Worm (Caenorhabditis elegans) whole organism, young adult: ENCODE results near the gene srh-19.

Experiments used
- B0019.2 ChIP-seq: fragments of 200-800 bp; sonication (Bioruptor generic); conservative IDR thresholded peaks from 2 replicates; pipeline ENCODE4 v1.3.6; 2022; ENCODE audit warnings: missing genetic modification reagents, missing genetic modification characterization, missing compliant biosample characterization
- B0336.3 ChIP-seq: fragments of 200-800 bp; sonication (Bioruptor generic); IDR thresholded peaks from 2 replicates; pipeline ENCODE4 v1.3.6; 2022; ENCODE audit warnings: missing genetic modification characterization, missing compliant biosample characterization
- F22D6.2 ChIP-seq: sonication (generic microtip); optimal IDR thresholded peaks from 2 replicates; lab custom pipeline; 2016; ENCODE audit warnings: mild to moderate bottlenecking, missing genetic modification characterization, missing compliant biosample characterization
- F23B12.7 ChIP-seq: sonication (generic microtip); optimal IDR thresholded peaks from 2 replicates; lab custom pipeline; 2017; ENCODE audit warnings: missing genetic modification characterization, mild to moderate bottlenecking, missing compliant biosample characterization, antibody characterized with exemption, moderate library complexity; ENCODE audit not compliant: insufficient read depth
- F37B4.10 ChIP-seq: fragments of 200-800 bp; sonication (Bioruptor generic); IDR thresholded peaks from 2 replicates; pipeline ENCODE4 v1.3.6; 2022; ENCODE audit warnings: missing genetic modification characterization, missing compliant biosample characterization
- F49E8.2 ChIP-seq: sonication (generic microtip); optimal IDR thresholded peaks from 3 replicates; lab custom pipeline; 2017; ENCODE audit warnings: missing genetic modification characterization, mild to moderate bottlenecking, missing compliant biosample characterization, antibody characterized with exemption, moderate library complexity; ENCODE audit not compliant: insufficient read depth
- F52B5.7 ChIP-seq: sonication (generic microtip); optimal IDR thresholded peaks from 2 replicates; lab custom pipeline; 2016; ENCODE audit warnings: mild to moderate bottlenecking, missing genetic modification characterization, missing compliant biosample characterization
- K11D2.4 ChIP-seq: fragments of 200-800 bp; sonication (Bioruptor generic); IDR thresholded peaks from 2 replicates; pipeline ENCODE4 v1.3.6; 2022; ENCODE audit warnings: missing genetic modification reagents, missing genetic modification characterization, missing compliant biosample characterization
- K12H6.12 ChIP-seq: fragments of 200-800 bp; sonication (Bioruptor generic); optimal IDR thresholded peaks from 2 replicates; lab custom pipeline; 2018; ENCODE audit warnings: mild to moderate bottlenecking, missing genetic modification characterization, missing compliant biosample characterization
- Y53G8AR.9 ChIP-seq: fragments of 200-800 bp; sonication (Bioruptor generic); conservative IDR thresholded peaks from 2 replicates; pipeline ENCODE4 v1.3.6; 2022; ENCODE audit warnings: missing genetic modification reagents, missing genetic modification characterization, missing compliant biosample characterization
- Y67H2A.10 ChIP-seq: fragments of 200-800 bp; sonication (Bioruptor generic); conservative IDR thresholded peaks from 2 replicates; pipeline ENCODE4 v1.3.6; 2022; ENCODE audit warnings: missing genetic modification reagents, missing genetic modification characterization, missing compliant biosample characterization
- Y79H2A.3 ChIP-seq: fragments of 200-800 bp; sonication (Bioruptor generic); conservative IDR thresholded peaks from 2 replicates; pipeline ENCODE4 v1.3.6; 2022; ENCODE audit warnings: missing genetic modification reagents, missing genetic modification characterization, missing compliant biosample characterization
- Y95B8A.8 ChIP-seq: fragments of 200-800 bp; sonication (Bioruptor generic); IDR thresholded peaks from 2 replicates; pipeline ENCODE4 v1.3.6; 2022; ENCODE audit warnings: missing genetic modification reagents, missing genetic modification characterization, missing compliant biosample characterization
- ZK185.1 ChIP-seq: sonication (generic microtip); optimal IDR thresholded peaks from 2 replicates; lab custom pipeline; 2016; ENCODE audit warnings: mild to moderate bottlenecking, missing genetic modification characterization, missing compliant biosample characterization; ENCODE audit not compliant: poor library complexity, severe bottlenecking
- aptf-2 ChIP-seq: fragments of 200-800 bp; sonication (Bioruptor generic); conservative IDR thresholded peaks from 2 replicates; pipeline ENCODE4 v1.3.6; 2022; ENCODE audit warnings: missing genetic modification reagents, missing genetic modification characterization, missing compliant biosample characterization
- atf-7 ChIP-seq: sonication (generic microtip); optimal IDR thresholded peaks from 2 replicates; lab custom pipeline; 2017; ENCODE audit warnings: mild to moderate bottlenecking, missing genetic modification characterization, missing compliant biosample characterization
- attf-3 ChIP-seq: fragments of 200-800 bp; sonication (Bioruptor generic); conservative IDR thresholded peaks from 2 replicates; pipeline ENCODE4 v1.3.6; 2022; ENCODE audit warnings: missing genetic modification reagents, missing genetic modification characterization, missing compliant biosample characterization
- attf-5 ChIP-seq: fragments of 200-800 bp; sonication (Bioruptor generic); optimal IDR thresholded peaks from 2 replicates; lab custom pipeline; 2018; ENCODE audit warnings: mild to moderate bottlenecking, missing genetic modification characterization, missing compliant biosample characterization
- attf-6 ChIP-seq: fragments of 200-800 bp; sonication (Bioruptor generic); IDR thresholded peaks from 2 replicates; pipeline ENCODE4 v1.3.6; 2022; ENCODE audit warnings: missing genetic modification reagents, missing genetic modification characterization, missing compliant biosample characterization
- bed-1 ChIP-seq: fragments of 200-800 bp; sonication (Bioruptor generic); IDR thresholded peaks from 2 replicates; pipeline ENCODE4 v1.3.6; 2022; ENCODE audit warnings: missing genetic modification reagents, missing genetic modification characterization, missing compliant biosample characterization
- cebp-1 ChIP-seq, 2 experiments: fragments of 200-800 bp in 1 of 2; sonication (Bioruptor generic) in 1 of 2; sonication (generic microtip) in 1 of 2; IDR thresholded peaks in 1 of 2; optimal IDR thresholded peaks in 1 of 2; 2 replicates each; pipeline versions ENCODE4 v1.3.6 to Lab custom; 2017 to 2022; ENCODE audit warnings: missing compliant biosample characterization in 2 of 2, missing genetic modification characterization in 2 of 2, mild to moderate bottlenecking in 1 of 2, missing genetic modification reagents in 1 of 2, moderate library complexity in 1 of 2
- ceh-100 ChIP-seq: fragments of 200-800 bp; sonication (Bioruptor generic); IDR thresholded peaks from 2 replicates; pipeline ENCODE4 v1.3.6; 2022; ENCODE audit warnings: missing genetic modification reagents, missing genetic modification characterization, missing compliant biosample characterization
- ceh-40 ChIP-seq: fragments of 200-800 bp; sonication (Bioruptor generic); IDR thresholded peaks from 2 replicates; pipeline ENCODE4 v1.3.6; 2022; ENCODE audit warnings: missing genetic modification characterization, missing compliant biosample characterization
- ceh-91 ChIP-seq: fragments of 200-800 bp; sonication (Bioruptor generic); IDR thresholded peaks from 2 replicates; pipeline ENCODE4 v1.3.6; 2022; ENCODE audit warnings: missing genetic modification reagents, missing genetic modification characterization, missing compliant biosample characterization
- ets-4 ChIP-seq: fragments of 200-800 bp; sonication (Bioruptor generic); optimal IDR thresholded peaks from 2 replicates; lab custom pipeline; 2018; ENCODE audit warnings: mild to moderate bottlenecking, missing genetic modification characterization, missing compliant biosample characterization
- fkh-3 ChIP-seq: sonication (generic microtip); optimal IDR thresholded peaks from 2 replicates; lab custom pipeline; 2016; ENCODE audit warnings: mild to moderate bottlenecking, missing genetic modification characterization, missing compliant biosample characterization
- hmg-1.2 ChIP-seq: fragments of 200-800 bp; sonication (Bioruptor generic); IDR thresholded peaks from 2 replicates; pipeline ENCODE4 v1.3.6; 2022; ENCODE audit warnings: missing genetic modification reagents, missing genetic modification characterization, missing compliant biosample characterization
- let-607 ChIP-seq, 2 experiments: fragments of 200-800 bp in 1 of 2; sonication (Bioruptor generic) in 1 of 2; sonication (generic microtip) in 1 of 2; optimal IDR thresholded peaks; 2 replicates each; lab custom pipeline; 2016 to 2018; ENCODE audit warnings: mild to moderate bottlenecking in 2 of 2, missing compliant biosample characterization in 2 of 2, missing genetic modification characterization in 2 of 2, moderate library complexity in 2 of 2, missing genotype in 1 of 2
- lin-35 ChIP-seq, 3 experiments: fragments of 150-350 bp in 2 of 3; sonication (generic microtip) in 1 of 3; optimal IDR thresholded peaks; 2 replicates each; lab custom pipeline; 2014 to 2018; ENCODE audit warnings: missing biosample characterization in 3 of 3, missing genetic modification characterization in 3 of 3, missing genetic modification reagents in 3 of 3
- madf-3 ChIP-seq: fragments of 200-800 bp; sonication (Bioruptor generic); IDR thresholded peaks from 2 replicates; pipeline ENCODE4 v1.3.6; 2022; ENCODE audit warnings: missing genetic modification reagents, missing genetic modification characterization, missing compliant biosample characterization
- mcd-1 ChIP-seq: fragments of 200-800 bp; sonication (Bioruptor generic); IDR thresholded peaks from 2 replicates; pipeline ENCODE4 v1.3.6; 2022; ENCODE audit warnings: missing genetic modification reagents, missing genetic modification characterization, missing compliant biosample characterization
- nfya-2 ChIP-seq: fragments of 200-800 bp; sonication (Bioruptor generic); IDR thresholded peaks from 2 replicates; pipeline ENCODE4 v1.3.6; 2022; ENCODE audit warnings: missing genetic modification reagents, missing genetic modification characterization, missing compliant biosample characterization
- nhr-27 ChIP-seq: fragments of 200-800 bp; sonication (Bioruptor generic); optimal IDR thresholded peaks from 2 replicates; lab custom pipeline; 2018; ENCODE audit warnings: mild to moderate bottlenecking, missing genetic modification characterization, moderate library complexity, missing compliant biosample characterization
- nhr-80 ChIP-seq: sonication (generic microtip); optimal IDR thresholded peaks from 2 replicates; lab custom pipeline; 2016; ENCODE audit warnings: missing genetic modification characterization, missing compliant biosample characterization
- nhr-90 ChIP-seq: sonication (generic microtip); optimal IDR thresholded peaks from 2 replicates; lab custom pipeline; 2016; ENCODE audit warnings: missing genotype, mild to moderate bottlenecking, missing genetic modification characterization, missing compliant biosample characterization
- pbrm-1 ChIP-seq: fragments of 200-800 bp; sonication (Bioruptor generic); IDR thresholded peaks from 2 replicates; pipeline ENCODE4 v1.3.6; 2022; ENCODE audit warnings: missing genetic modification reagents, missing genetic modification characterization, missing compliant biosample characterization
- snpc-1.1 ChIP-seq: sonication (generic microtip); optimal IDR thresholded peaks from 2 replicates; lab custom pipeline; 2017; ENCODE audit warnings: missing genetic modification characterization, mild to moderate bottlenecking, missing compliant biosample characterization, antibody characterized with exemption, moderate library complexity, missing genotype, missing genetic modification reagents; ENCODE audit not compliant: insufficient read depth
- somi-1 ChIP-seq: fragments of 200-800 bp; sonication (Bioruptor generic); optimal IDR thresholded peaks from 2 replicates; lab custom pipeline; 2018; ENCODE audit warnings: mild to moderate bottlenecking, missing genetic modification characterization, missing compliant biosample characterization
- tbp1 ChIP-seq: fragments of 200-800 bp; sonication (Bioruptor generic); optimal IDR thresholded peaks from 2 replicates; lab custom pipeline; 2018; ENCODE audit warnings: mild to moderate bottlenecking, missing genetic modification characterization, missing compliant biosample characterization
- unc-62 ChIP-seq: fragments of 150-350 bp; optimal IDR thresholded peaks from 2 replicates; lab custom pipeline; 2014; ENCODE audit warnings: missing biosample characterization, missing genetic modification reagents, missing genetic modification characterization
- zfh-2 ChIP-seq: fragments of 200-800 bp; sonication (Bioruptor generic); conservative IDR thresholded peaks from 2 replicates; pipeline ENCODE4 v1.3.6; 2022; ENCODE audit warnings: missing genetic modification reagents, missing genetic modification characterization, missing compliant biosample characterization

The srh-19 gene

ce11 chrX:1451816-1452602 is 39.1 kb downstream of the srh-19 start (continued):
- no peak for TF ChIP-seq fkh-3 (tag; lab: Kevin White, UChicago)
- no peak for TF ChIP-seq pbrm-1 (GFP tag; lab: Robert Waterston, UW)
- 0 out of 2 replicates have a peak, but pooled peaks have one; percentile 60 for TF ChIP-seq Y53G8AR.9 (GFP tag; lab: Robert Waterston, UW)

- no peak for TF ChIP-seq mcd-1
- TF ChIP-seq atf-7 (tag; lab: Kevin White, UChicago): peak; percentile 95
- TF ChIP-seq aptf-2 (GFP tag; lab: Robert Waterston, UW): no peak
These were observed 40.8 kb downstream of the srh-19 start, which contains the start of gene cebp-1 for ce11 chrX:1453770-1454169. Gene cebp-1, minus strand, starts transcription at chrX:1453868.

DNA sequence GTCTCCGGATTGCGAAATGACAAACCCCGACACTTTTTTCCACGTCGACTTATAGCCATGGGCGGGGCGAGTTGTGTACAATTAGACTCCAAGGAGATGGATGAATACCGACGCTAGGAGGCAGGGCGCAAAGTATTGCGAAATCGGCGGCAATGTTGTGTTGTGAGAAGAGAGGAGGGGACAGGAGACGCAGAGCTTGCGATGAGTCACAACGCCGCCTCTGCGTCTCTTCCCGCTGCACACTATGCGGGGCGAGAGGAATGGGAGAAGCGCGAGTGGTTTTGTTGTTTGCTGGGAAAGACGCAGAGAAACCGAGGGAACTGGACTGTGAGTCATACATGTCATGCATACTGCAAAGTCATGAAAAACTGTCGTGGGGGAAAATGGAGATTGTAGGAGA is 41.4 kb downstream of the srh-19 start:
- TF ChIP-seq ZK185.1 (tag; lab: Kevin White, UChicago) (peak; percentile 59), K11D2.4 (GFP tag; lab: Robert Waterston, UW) (peak; percentile 87), snpc-1.1 (tag; lab: Kevin White, UChicago) (no peak), nfya-2 (no peak), ceh-100 (GFP tag; lab: Robert Waterston, UW) (no peak), atf-7 (tag; lab: Kevin White, UChicago) (peak; percentile 86), ceh-91 (GFP tag; lab: Robert Waterston, UW) (0 out of 2 replicates have a peak, but pooled peaks have one; percentile 13), B0019.2 (no peak), tbp1 (peak; percentile 60), cebp-1 (GFP tag; IDR thresholded peaks at IDR 0.05; lab: Robert Waterston, UW) (peak; percentile 100), cebp-1 (tag; optimal IDR thresholded peaks at IDR 0.05; lab: Kevin White, UChicago) (no peak), attf-6 (GFP tag; lab: Robert Waterston, UW) (no peak), bed-1 (no peak), lin-35 (GFP tag; optimal IDR thresholded peaks at IDR 0.05; lab: Kevin White, UChicago) (peak in 1 of 3 experiments; percentile 69), nhr-27 (tag; lab: Kevin White, UChicago) (peak; percentile 30), mcd-1 (peak; percentile 77), F23B12.7 (tag; lab: Kevin White, UChicago) (peak; percentile 33), ceh-40 (GFP tag; lab: Robert Waterston, UW) (no peak), F22D6.2 (tag; lab: Kevin White, UChicago) (peak; percentile 42), F37B4.10 (GFP tag; lab: Robert Waterston, UW) (0 out of 2 replicates have a peak, but pooled peaks have one; percentile 48), let-607 (tag; optimal IDR thresholded peaks at IDR 0.05; lab: Kevin White, UChicago) (peak; percentile 62 to 80), Y95B8A.8 (GFP tag; lab: Robert Waterston, UW) (peak; percentile 81; the same call in 1 of the 2 replicates), B0336.3 (GFP tag; lab: Robert Waterston, UW) (peak; percentile 94), zfh-2 (GFP tag; lab: Robert Waterston, UW) (peak; percentile 100), unc-62 (GFP tag; lab: Kevin White, UChicago) (peak; percentile 78), Y79H2A.3 (GFP tag; lab: Robert Waterston, UW) (no peak), madf-3 (GFP tag; lab: Robert Waterston, UW) (0 out of 2 replicates have a peak, but pooled peaks have one; percentile 40), ets-4 (peak; percentile 91), nhr-90 (peak; percentile 83), Y67H2A.10 (GFP tag; lab: Robert Waterston, UW) (no peak), K12H6.12 (tag; lab: Kevin White, UChicago) (peak; percentile 93), nhr-80 (tag; lab: Kevin White, UChicago) (peak; percentile 86), hmg-1.2 (GFP tag; lab: Robert Waterston, UW) (peak; percentile 92), F52B5.7 (tag; lab: Kevin White, UChicago) (peak; percentile 67), attf-3 (GFP tag; lab: Robert Waterston, UW) (peak; percentile 50; the same call in 1 of the 2 replicates), attf-5 (GFP tag; lab: Kevin White, UChicago) (peak; percentile 93), somi-1 (GFP tag; lab: Kevin White, UChicago) (peak; percentile 83), F49E8.2 (tag; lab: Kevin White, UChicago) (no peak)
